Fruit fly (Drosophila melanogaster) whole organism, prepupa: ENCODE data around the gene lush.

Experiments used
- CG10631 ChIP-seq: fragments of 200-800 bp; sonication (Bioruptor generic); optimal IDR thresholded peaks from 2 replicates; lab custom pipeline; 2016; ENCODE audit warnings: missing biosample characterization, missing genetic modification characterization
- CG10669 ChIP-seq: fragments of 200-800 bp; sonication (Bioruptor generic); optimal IDR thresholded peaks from 3 replicates; lab custom pipeline; 2018; ENCODE audit warnings: missing biosample characterization, mild to moderate bottlenecking, missing genetic modification characterization, moderate library complexity
- CG11294 ChIP-seq: fragments of 200-800 bp; sonication (Bioruptor generic); IDR thresholded peaks from 2 replicates; pipeline ENCODE4 v1.3.6; 2022; ENCODE audit warnings: missing biosample characterization, missing genetic modification characterization
- CG11762 ChIP-seq: fragments of 200-800 bp; sonication (Bioruptor generic); optimal IDR thresholded peaks from 3 replicates; lab custom pipeline; 2016; ENCODE audit warnings: missing biosample characterization, missing genetic modification characterization; ENCODE audit not compliant: insufficient read depth
- CG15336 ChIP-seq: fragments of 200-800 bp; sonication (Bioruptor generic); IDR thresholded peaks from 2 replicates; pipeline ENCODE4 v1.3.6; 2022; ENCODE audit warnings: missing biosample characterization, missing genetic modification characterization
- CG3032 ChIP-seq: fragments of 200-800 bp; optimal IDR thresholded peaks from 2 replicates; lab custom pipeline; 2019; ENCODE audit warnings: missing biosample characterization, mild to moderate bottlenecking, missing genetic modification characterization, moderate library complexity
- CG31627 ChIP-seq: fragments of 200-800 bp; sonication (Bioruptor generic); optimal IDR thresholded peaks from 3 replicates; lab custom pipeline; 2016; ENCODE audit warnings: missing biosample characterization, missing genetic modification characterization
- CG32006 ChIP-seq: fragments of 200-800 bp; sonication (Bioruptor generic); optimal IDR thresholded peaks from 3 replicates; lab custom pipeline; 2017; ENCODE audit warnings: missing biosample characterization, mild to moderate bottlenecking, missing genetic modification characterization
- CG34406 ChIP-seq: fragments of 200-800 bp; sonication (Bioruptor generic); optimal IDR thresholded peaks from 3 replicates; lab custom pipeline; 2016; ENCODE audit warnings: missing biosample characterization, missing genetic modification characterization
- CG6854 ChIP-seq: fragments of 200-800 bp; sonication (Bioruptor generic); optimal IDR thresholded peaks from 2 replicates; lab custom pipeline; 2017; ENCODE audit warnings: missing biosample characterization, mild to moderate bottlenecking, missing genetic modification characterization
- CG8119 ChIP-seq: fragments of 200-800 bp; sonication (Bioruptor generic); IDR thresholded peaks from 3 replicates; pipeline ENCODE4 v1.3.6; 2022; ENCODE audit warnings: missing biosample characterization, missing genetic modification characterization
- CG8319 ChIP-seq: fragments of 200-800 bp; sonication (Bioruptor generic); optimal IDR thresholded peaks from 3 replicates; lab custom pipeline; 2016; ENCODE audit warnings: missing biosample characterization, missing genetic modification characterization
- CG8632 ChIP-seq: fragments of 200-800 bp; sonication (Bioruptor generic); optimal IDR thresholded peaks from 3 replicates; lab custom pipeline; 2016; ENCODE audit warnings: missing biosample characterization, missing genetic modification characterization
- Eip75B ChIP-seq: fragments of 200-800 bp; sonication (Bioruptor generic); optimal IDR thresholded peaks from 3 replicates; lab custom pipeline; 2016; ENCODE audit warnings: missing biosample characterization, missing genetic modification characterization
- Eip78C ChIP-seq: fragments of 200-800 bp; sonication (Bioruptor generic); peaks from one replicate; lab custom pipeline; 2016; ENCODE audit warnings: missing biosample characterization, missing genetic modification characterization
- Eip93F ChIP-seq: fragments of 200-800 bp; sonication (Bioruptor generic); optimal IDR thresholded peaks from 2 replicates; lab custom pipeline; 2016; ENCODE audit warnings: missing biosample characterization, mild to moderate bottlenecking, missing genetic modification characterization
- Ets21C ChIP-seq: fragments of 200-800 bp; sonication (Bioruptor generic); optimal IDR thresholded peaks from 3 replicates; lab custom pipeline; 2016; ENCODE audit warnings: missing biosample characterization, missing genetic modification characterization
- Ets96B ChIP-seq: fragments of 200-800 bp; optimal IDR thresholded peaks from 2 replicates; lab custom pipeline; 2019; ENCODE audit warnings: missing biosample characterization, mild to moderate bottlenecking, missing genetic modification characterization, moderate library complexity
- Hr38 ChIP-seq: sonication (Bioruptor generic); optimal IDR thresholded peaks from 2 replicates; lab custom pipeline; 2016; ENCODE audit warnings: missing biosample characterization, missing genetic modification characterization
- Hr39 ChIP-seq: fragments of 200-800 bp; sonication (Bioruptor generic); optimal IDR thresholded peaks from 2 replicates; lab custom pipeline; 2016; ENCODE audit warnings: missing biosample characterization, missing genetic modification characterization
- Met ChIP-seq: fragments of 200-800 bp; sonication (Bioruptor generic); optimal IDR thresholded peaks from 3 replicates; lab custom pipeline; 2016; ENCODE audit warnings: missing biosample characterization, missing genetic modification characterization
- OdsH ChIP-seq: fragments of 200-800 bp; sonication (Bioruptor generic); optimal IDR thresholded peaks from 3 replicates; lab custom pipeline; 2016; ENCODE audit warnings: missing biosample characterization, missing genetic modification characterization
- Sox15 ChIP-seq: fragments of 200-800 bp; sonication (Bioruptor generic); optimal IDR thresholded peaks from 3 replicates; lab custom pipeline; 2016; ENCODE audit warnings: missing biosample characterization, missing genetic modification characterization
- achi ChIP-seq: fragments of 200-800 bp; sonication (Bioruptor generic); optimal IDR thresholded peaks from 3 replicates; lab custom pipeline; 2016; ENCODE audit warnings: missing biosample characterization, missing genetic modification characterization
- cyc ChIP-seq: fragments of 200-800 bp; sonication (Bioruptor generic); optimal IDR thresholded peaks from 3 replicates; lab custom pipeline; 2016; ENCODE audit warnings: missing biosample characterization, missing genetic modification characterization
- dac ChIP-seq: fragments of 200-800 bp; sonication (Bioruptor generic); optimal IDR thresholded peaks from 2 replicates; lab custom pipeline; 2017; ENCODE audit warnings: missing biosample characterization, mild to moderate bottlenecking, missing genetic modification characterization
- dsx ChIP-seq: fragments of 200-800 bp; optimal IDR thresholded peaks from 3 replicates; lab custom pipeline; 2019; ENCODE audit warnings: missing biosample characterization, mild to moderate bottlenecking, missing genetic modification characterization, moderate library complexity; ENCODE audit not compliant: poor library complexity, severe bottlenecking
- eg ChIP-seq: fragments of 200-800 bp; sonication (Bioruptor generic); IDR thresholded peaks from 3 replicates; pipeline ENCODE4 v1.3.6; 2022; ENCODE audit warnings: missing biosample characterization, missing genetic modification characterization
- esn ChIP-seq: fragments of 200-800 bp; sonication (Bioruptor generic); optimal IDR thresholded peaks from 2 replicates; lab custom pipeline; 2016; ENCODE audit warnings: missing biosample characterization, mild to moderate bottlenecking, missing genetic modification characterization, moderate library complexity
- fd85E ChIP-seq: fragments of 200-800 bp; sonication (Bioruptor generic); optimal IDR thresholded peaks from 3 replicates; lab custom pipeline; 2016; ENCODE audit warnings: missing biosample characterization, missing genetic modification characterization
- fkh ChIP-seq: fragments of 200-800 bp; sonication (Bioruptor generic); optimal IDR thresholded peaks from 3 replicates; lab custom pipeline; 2017; ENCODE audit warnings: missing biosample characterization, mild to moderate bottlenecking, missing genetic modification characterization, moderate library complexity
- net ChIP-seq: fragments of 200-800 bp; sonication (Bioruptor generic); optimal IDR thresholded peaks from 3 replicates; lab custom pipeline; 2016; ENCODE audit warnings: missing biosample characterization, missing genetic modification characterization
- pdm3 ChIP-seq: fragments of 200-800 bp; sonication (Bioruptor generic); optimal IDR thresholded peaks from 3 replicates; lab custom pipeline; 2016; ENCODE audit warnings: missing biosample characterization, missing genetic modification characterization
- ss ChIP-seq, 2 experiments: fragments of 200-800 bp; sonication (Bioruptor generic); optimal IDR thresholded peaks; 2 replicates in 1 of 2; 3 replicates in 1 of 2; lab custom pipeline; 2017 to 2018; ENCODE audit warnings: mild to moderate bottlenecking in 2 of 2, missing biosample characterization in 2 of 2, missing genetic modification characterization in 2 of 2, moderate library complexity in 1 of 2
- svp ChIP-seq: fragments of 200-800 bp; sonication (Bioruptor generic); peaks from one replicate; lab custom pipeline; 2016; ENCODE audit warnings: missing biosample characterization, missing genetic modification characterization
- vri ChIP-seq: fragments of 200-800 bp; sonication (Bioruptor generic); optimal IDR thresholded peaks from 3 replicates; lab custom pipeline; 2016; ENCODE audit warnings: missing biosample characterization, mild to moderate bottlenecking, missing genetic modification characterization

Gene lush

DNA sequence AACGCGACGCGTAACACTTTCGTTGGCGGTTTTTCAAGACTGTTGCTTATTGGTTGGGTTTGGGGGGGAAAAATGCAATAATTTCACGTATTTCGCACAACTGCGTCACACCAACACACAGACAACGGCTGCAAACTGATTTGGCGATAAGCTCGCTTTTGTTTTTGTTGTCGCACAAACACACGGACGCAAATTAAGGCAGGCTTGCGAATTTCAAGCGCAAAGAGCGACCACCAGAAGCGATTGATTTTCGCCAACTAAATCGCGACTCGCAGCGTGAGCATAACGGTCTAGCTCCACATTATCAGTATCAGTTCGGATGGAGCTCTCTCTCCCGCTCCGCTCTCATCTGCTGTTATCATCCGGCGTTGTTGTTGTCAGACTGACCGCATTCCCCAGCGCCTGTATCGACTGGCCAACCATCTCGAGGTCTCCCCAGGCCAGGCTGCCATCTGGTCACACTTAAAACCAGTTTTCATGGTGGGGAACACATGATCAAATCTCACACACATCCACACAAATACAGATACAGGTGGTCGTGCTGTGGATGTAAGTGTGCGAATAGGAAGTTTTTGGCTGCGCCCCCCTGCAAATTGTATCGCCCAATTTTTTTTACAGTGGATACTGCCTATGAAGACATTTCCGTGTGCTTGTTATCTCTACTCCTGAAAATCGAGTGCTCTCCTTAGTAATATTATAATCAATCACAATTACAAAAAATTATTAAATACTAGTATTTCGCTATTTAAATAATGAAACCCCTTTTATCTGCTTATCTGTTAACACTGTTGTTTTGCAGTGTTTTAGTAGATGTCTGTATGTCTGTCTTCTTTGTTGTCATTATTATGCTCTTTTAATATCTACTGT is 27.1 kb upstream of the lush start (continued):
- TF ChIP-seq CG8319 (peak; percentile 93), CG8632 (peak; percentile 57), pdm3 (GFP tag; lab: Kevin White, UChicago) (peak; percentile 71), Hr38 (no peak), Hr39 (GFP tag; lab: Kevin White, UChicago) (peak; percentile 65), Ets96B (tag; lab: Kevin White, UChicago) (peak; percentile 29), Sox15 (GFP tag; lab: Kevin White, UChicago) (peak; percentile 39), CG8119 (GFP tag; lab: Robert Waterston, UW) (peak; percentile 70), vri (GFP tag; lab: Kevin White, UChicago) (peak; percentile 54), Eip93F (GFP tag; lab: Kevin White, UChicago) (peak; percentile 43), CG11294 (GFP tag; lab: Robert Waterston, UW) (peak; percentile 59), CG31627 (GFP tag; lab: Kevin White, UChicago) (peak; percentile 69), ss (GFP tag; optimal IDR thresholded peaks at IDR 0.05; lab: Kevin White, UChicago) (no peak), CG10669 (GFP tag; lab: Kevin White, UChicago) (no peak), achi (GFP tag; lab: Kevin White, UChicago) (peak; percentile 59), svp (GFP tag; lab: Kevin White, UChicago) (peak; percentile 82), CG34406 (GFP tag; lab: Kevin White, UChicago) (peak; percentile 53), CG6854 (GFP tag; lab: Kevin White, UChicago) (peak; percentile 95)

DNA sequence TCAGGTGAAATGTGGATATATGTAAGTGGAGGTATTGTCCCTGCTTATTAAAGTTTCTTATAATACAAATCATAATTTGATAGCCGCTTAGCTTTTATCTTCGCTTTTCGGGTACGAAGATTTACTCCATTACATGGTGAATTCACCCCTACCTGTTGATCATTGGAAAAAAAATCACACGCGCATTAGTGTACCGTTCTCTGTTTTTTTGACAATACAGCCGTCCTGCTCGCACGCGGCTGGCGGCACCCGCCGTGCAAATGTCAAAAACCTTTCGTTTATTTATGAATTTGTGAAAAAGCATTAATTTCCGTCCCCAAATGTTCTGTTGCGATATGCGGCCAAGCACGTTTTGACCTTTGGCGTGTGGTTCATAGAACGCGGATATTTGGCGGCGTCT is 26.0 kb upstream of the lush start:
- TF ChIP-seq CG10669 (GFP tag; lab: Kevin White, UChicago) (no peak), CG8319 (no peak), CG8119 (GFP tag; lab: Robert Waterston, UW) (no peak)
- TF ChIP-seq, all 60 proteins: peak for 0

DNA sequence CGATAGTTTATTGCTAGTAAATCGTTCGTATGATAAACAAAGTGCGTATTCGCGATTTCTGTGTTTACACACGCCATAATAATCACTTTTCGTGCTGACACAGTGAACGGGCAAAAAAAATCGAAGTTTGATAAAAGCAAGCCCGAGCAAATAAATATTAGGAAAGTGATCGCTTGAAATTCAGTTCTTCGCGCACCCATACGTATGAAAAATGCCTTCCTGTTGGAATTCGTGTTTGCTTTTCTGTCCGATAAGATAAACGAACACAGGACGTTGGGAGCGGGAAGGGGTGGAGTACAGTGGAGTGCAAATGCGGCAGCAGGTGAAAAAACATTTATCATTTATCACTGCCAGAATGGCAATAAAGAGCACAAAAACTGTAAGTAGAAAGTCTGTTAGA is 24.8 kb upstream of the lush start:
- TF ChIP-seq fkh (GFP tag; lab: Kevin White, UChicago) (peak; percentile 94), CG11762 (GFP tag; lab: Kevin White, UChicago) (no peak), CG32006 (no peak), CG6854 (GFP tag; lab: Kevin White, UChicago) (peak; percentile 12), esn (GFP tag; lab: Kevin White, UChicago) (peak; percentile 17), Eip93F (GFP tag; lab: Kevin White, UChicago) (peak; percentile 8), vri (GFP tag; lab: Kevin White, UChicago) (peak; percentile 81), Eip78C (GFP tag; lab: Kevin White, UChicago) (no peak), CG31627 (GFP tag; lab: Kevin White, UChicago) (peak; percentile 13)

DNA sequence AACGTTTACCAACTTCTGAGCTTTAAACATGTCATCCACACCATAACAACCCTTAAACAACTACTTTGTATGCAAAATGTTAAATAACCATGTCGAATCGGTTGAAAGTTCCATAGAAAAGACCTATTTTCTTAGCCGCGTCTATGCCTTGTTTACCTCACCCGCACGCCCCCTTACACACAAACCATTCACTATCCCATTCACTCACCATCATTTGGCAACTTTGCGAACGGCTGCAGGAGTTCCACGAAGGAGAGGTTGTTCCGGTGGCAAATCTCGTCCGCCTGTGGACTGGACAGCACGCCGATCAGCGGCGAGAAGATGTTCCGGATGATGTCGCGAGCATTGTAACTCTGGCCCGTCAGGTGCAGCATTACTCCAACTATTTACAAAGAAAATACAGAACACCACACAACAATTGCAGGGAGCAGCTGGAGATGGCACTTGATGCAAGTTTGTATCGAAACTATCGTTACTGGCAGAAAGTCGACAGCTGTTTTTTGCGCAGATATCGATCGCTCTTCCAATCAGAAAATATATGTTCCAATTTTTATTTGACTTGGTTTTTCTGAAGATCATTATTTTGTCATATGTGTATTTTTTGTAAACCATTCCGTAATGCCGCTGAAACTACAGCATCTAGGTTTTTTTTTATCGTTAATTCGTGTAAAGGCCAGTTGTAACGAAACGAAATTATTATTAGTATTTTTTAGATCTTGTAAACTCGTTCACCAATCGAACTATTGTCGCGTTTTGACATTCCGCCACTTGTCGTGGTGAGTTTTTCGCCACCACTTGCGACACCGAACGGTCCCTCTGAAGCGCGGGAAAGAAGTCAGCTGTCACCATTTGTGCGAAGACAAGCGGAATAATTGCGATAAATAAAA is 12.4 kb upstream of the lush start, which contains the start of gene asf1:
Gene asf1 (plus strand): TSS at position 823 of the 887 bp plus-strand sequence.
- TF ChIP-seq Eip78C (GFP tag; lab: Kevin White, UChicago) (peak; percentile 39), cyc (GFP tag; lab: Kevin White, UChicago) (peak; percentile 23), CG8632 (no peak), CG8119 (GFP tag; lab: Robert Waterston, UW) (peak; percentile 38; the same call in 1 of the 3 replicates), esn (GFP tag; lab: Kevin White, UChicago) (peak; percentile 27), fkh (GFP tag; lab: Kevin White, UChicago) (peak; percentile 69), dsx (GFP tag; lab: Kevin White, UChicago) (peak; percentile 92), CG15336 (GFP tag; lab: Robert Waterston, UW) (0 out of 2 replicates have a peak, but pooled peaks have one; percentile 13), CG10631 (no peak), achi (GFP tag; lab: Kevin White, UChicago) (peak; percentile 66)

DNA sequence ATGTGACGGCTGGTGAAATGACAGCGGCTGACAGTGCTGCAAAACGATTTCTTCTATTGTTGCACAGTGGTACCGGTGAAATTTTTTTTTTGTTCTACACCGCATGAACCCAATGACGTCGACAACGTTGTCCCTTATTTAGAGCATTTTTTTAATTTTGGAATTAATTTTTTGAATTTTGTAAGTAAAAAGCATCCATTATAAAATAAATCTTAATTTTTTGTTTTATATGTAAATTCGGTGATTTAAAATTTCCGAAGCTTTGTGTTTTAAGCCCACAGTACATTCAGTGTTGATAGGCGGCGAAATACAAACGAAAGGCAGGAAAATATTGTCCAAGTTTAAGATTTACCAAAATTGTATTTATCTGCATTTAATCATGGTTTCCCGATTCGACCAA is 6.3 kb upstream of the lush start, which contains the start of the genes Lon and PIG-F:
Gene Lon (minus strand): TSS at position 28 of the 400 bp plus-strand sequence.
Gene PIG-F (plus strand): TSS at position 284 of the 400 bp plus-strand sequence.
- peak; percentile 99 for TF ChIP-seq Met
- TF ChIP-seq CG32006 = peak; percentile 99
- peak; percentile 99 for TF ChIP-seq Eip75B (GFP tag; lab: Kevin White, UChicago)
- TF ChIP-seq pdm3 (GFP tag; lab: Kevin White, UChicago) = peak; percentile 99
- TF ChIP-seq net = peak; percentile 99
- peak; percentile 99 for TF ChIP-seq CG10669 (GFP tag; lab: Kevin White, UChicago)
- peak; percentile 94 for TF ChIP-seq Eip93F (GFP tag; lab: Kevin White, UChicago)
- peak; percentile 89 for TF ChIP-seq Hr38
- TF ChIP-seq fd85E (GFP tag; lab: Kevin White, UChicago) = peak; percentile 96
- TF ChIP-seq CG6854 (GFP tag; lab: Kevin White, UChicago) = peak; percentile 98
- TF ChIP-seq CG10631 = peak; percentile 99
- TF ChIP-seq eg = peak; percentile 97; the same call in 2 of the 3 replicates
- peak; percentile 98 for TF ChIP-seq dac (GFP tag; lab: Kevin White, UChicago)
- TF ChIP-seq Ets21C (GFP tag; lab: Kevin White, UChicago) = peak; percentile 99
- TF ChIP-seq OdsH (GFP tag; lab: Kevin White, UChicago) = peak; percentile 99
- peak; percentile 99 for TF ChIP-seq CG8632
- peak; percentile 99 for TF ChIP-seq CG3032
- peak; percentile 99 for TF ChIP-seq CG34406 (GFP tag; lab: Kevin White, UChicago)
- TF ChIP-seq fkh (GFP tag; lab: Kevin White, UChicago) = peak; percentile 98
